Fruit fly (Drosophila melanogaster): ENCODE results near the gene RtGEF.

Gene RtGEF

DNA sequence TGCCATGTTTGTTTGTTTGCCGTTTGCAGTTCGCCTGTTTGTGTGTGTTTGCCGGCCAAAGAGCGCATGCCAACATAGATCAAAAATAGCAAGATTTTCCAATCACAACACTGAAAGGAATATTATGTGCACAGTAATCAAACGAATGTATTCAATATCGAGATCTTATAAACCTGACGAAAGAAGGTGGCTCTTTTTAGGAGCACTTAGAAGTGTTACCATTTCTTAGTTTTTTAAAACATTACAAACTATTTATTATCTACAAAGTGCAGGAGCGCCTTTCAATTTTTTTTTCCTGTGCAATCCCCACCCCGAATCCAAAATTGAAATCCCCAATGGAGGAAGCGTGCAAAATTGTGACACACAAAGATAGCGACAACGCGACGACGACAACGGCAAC lies 9.6 kb upstream of the RtGEF start:
- TF ChIP-seq CTCF (optimal IDR thresholded peaks at IDR 0.05), result no peak
- no peak for TF ChIP-seq CG8478 (optimal IDR thresholded peaks at IDR 0.05)

- TF ChIP-seq CTCF (optimal IDR thresholded peaks at IDR 0.05) (no peak), CG8478 (optimal IDR thresholded peaks at IDR 0.05) (no peak)
These were observed 8.8 kb upstream of the RtGEF start for dm6 chr2L:20341211-20341998.

DNA sequence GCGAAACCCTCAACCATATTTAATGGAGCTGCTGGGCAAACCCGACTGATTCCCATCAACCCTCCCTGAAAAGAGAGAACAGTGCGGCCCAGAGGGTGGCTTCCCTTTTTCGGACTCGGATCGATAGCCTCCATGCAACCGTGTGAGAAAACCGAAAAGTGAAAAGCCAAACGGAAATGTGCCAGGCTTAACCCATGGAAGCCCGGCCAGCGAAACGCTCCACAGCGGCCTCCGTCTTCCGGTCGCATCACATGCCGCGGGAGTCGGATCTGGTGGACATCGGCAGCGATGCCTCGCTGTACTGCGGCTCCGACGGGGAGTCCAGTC lies 8.3 kb upstream of the RtGEF start:
- TF ChIP-seq CTCF (optimal IDR thresholded peaks at IDR 0.05) (no peak), CG8478 (optimal IDR thresholded peaks at IDR 0.05) (no peak)

- TF ChIP-seq CTCF (optimal IDR thresholded peaks at IDR 0.05), result no peak
- TF ChIP-seq CG8478 (optimal IDR thresholded peaks at IDR 0.05), result no peak
These were observed 1.5 kb downstream of the RtGEF start for dm6 chr2L:20351723-20352122.

DNA sequence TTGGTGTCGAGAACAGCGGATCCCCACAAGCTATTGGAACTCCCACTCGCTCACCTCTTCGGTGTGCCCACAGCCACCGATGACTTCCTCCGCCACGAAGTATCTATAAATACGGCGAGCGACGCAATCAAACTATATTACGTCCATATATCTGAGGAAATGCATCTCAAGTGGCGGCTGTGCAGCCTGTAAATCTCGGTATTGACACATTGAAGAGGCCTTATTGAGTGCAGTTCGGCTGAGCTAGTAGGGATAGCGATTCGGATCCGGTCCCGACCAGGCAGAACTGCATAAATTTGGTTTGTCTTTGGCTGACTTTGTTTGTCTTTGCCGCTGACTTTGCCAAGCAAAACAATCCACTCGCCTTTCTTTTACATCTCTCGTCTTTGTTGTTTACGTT lies 2.0 kb downstream of the RtGEF start:
- TF ChIP-seq CG8478 (optimal IDR thresholded peaks at IDR 0.05), result no peak
- TF ChIP-seq CTCF (optimal IDR thresholded peaks at IDR 0.05), result no peak

DNA sequence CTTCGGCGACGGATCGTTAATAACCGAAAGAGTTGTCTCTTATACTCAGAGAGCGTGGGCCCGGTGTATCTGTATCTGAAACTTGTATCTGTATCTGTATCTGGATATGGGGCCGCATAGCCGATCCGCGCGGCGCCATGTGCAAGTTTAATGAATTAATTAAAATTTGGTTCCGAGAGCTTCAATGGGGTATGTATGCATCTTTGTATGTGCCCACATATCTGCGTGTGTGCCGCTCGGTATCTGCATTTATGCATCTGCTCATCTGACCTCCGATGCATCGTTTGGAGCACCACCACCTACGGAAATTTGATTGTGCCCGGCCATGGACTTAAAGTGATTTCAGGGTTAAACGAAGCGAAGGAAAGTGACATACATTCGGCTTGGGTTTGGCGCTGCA lies 2.5 kb downstream of the RtGEF start:
- TF ChIP-seq CG8478 (optimal IDR thresholded peaks at IDR 0.05), result no peak
- TF ChIP-seq CTCF (optimal IDR thresholded peaks at IDR 0.05), result no peak

DNA sequence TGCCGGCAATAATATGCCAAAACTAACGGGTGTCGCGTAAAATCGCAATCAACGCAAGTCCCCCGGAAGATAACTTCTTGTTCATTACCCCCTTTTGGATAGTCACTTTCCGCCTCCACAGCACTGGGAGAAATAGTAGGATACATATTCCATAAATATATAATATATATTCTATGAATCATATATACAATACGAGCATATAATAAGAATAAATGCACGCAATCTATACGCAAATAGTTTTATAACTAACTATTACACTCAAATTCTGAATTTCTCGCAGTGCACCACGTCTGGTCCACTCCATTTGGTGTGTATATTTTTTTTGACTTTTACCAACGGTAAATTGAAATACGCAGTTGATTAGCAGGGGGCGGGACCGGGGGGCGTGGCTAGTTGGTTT lies 19.9 kb downstream of the RtGEF start:
- TF ChIP-seq CG8478 (optimal IDR thresholded peaks at IDR 0.05), result no peak
- no peak for TF ChIP-seq CTCF (optimal IDR thresholded peaks at IDR 0.05)

DNA sequence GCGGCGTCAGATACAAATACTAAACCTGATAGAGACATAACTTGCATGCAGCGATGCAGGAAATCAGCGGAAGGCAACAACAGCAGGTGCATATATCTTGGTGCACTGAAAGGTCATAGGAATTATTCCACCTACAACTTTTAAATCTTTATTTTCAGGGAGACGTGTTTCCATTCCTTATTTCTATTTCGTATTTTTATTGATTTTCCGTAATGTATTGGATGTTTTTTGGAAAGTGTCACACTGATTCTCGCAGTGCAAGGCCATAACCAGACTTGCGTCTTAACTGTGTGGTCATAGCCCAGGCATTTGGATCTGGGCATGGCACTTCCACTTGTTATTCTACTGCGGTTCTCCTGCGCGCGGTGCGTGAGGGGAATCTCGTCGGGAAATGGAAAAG lies 21.2 kb downstream of the RtGEF start:
- TF ChIP-seq CTCF (optimal IDR thresholded peaks at IDR 0.05) (no peak), CG8478 (optimal IDR thresholded peaks at IDR 0.05) (no peak)

DNA sequence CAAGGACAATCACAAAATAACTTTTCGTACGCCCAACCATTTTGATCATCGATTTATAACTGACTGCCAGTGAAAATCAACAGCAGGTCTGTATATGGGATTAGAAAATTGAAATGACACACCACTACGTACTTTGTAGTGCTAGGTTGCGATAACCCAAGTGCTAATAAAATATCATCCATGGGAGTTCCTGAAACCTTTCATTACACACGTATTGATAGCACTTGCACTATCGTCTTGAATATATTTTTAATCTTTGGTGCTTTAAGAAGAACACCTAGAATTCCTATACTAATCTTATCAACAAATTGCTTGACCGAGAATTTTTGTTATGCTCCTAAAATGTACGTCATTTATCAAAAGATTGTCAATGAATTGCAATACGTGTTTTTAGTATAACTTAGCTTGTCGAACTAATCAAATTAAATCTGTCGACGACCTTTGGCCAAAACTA lies 23.8 kb downstream of the RtGEF start, which contains the start of gene Ugt37A1:
Ugt37A1 (minus strand) TSS at position 51 of the 454 bp plus-strand sequence.
- no peak for TF ChIP-seq CG8478 (optimal IDR thresholded peaks at IDR 0.05)
- no peak for TF ChIP-seq CTCF (optimal IDR thresholded peaks at IDR 0.05)

dm6 chr2L:20381329-20381728 lies 31.1 kb downstream of the RtGEF start:
- no peak for TF ChIP-seq CG8478 (optimal IDR thresholded peaks at IDR 0.05)
- TF ChIP-seq CTCF (optimal IDR thresholded peaks at IDR 0.05), result no peak

dm6 chr2L:20382141-20382815 lies 32.0 kb downstream of the RtGEF start, which contains the start of gene CG16798:
CG16798 (minus strand) TSS chr2L:20382356.
- no peak for TF ChIP-seq CTCF (optimal IDR thresholded peaks at IDR 0.05)
- TF ChIP-seq CG8478 (optimal IDR thresholded peaks at IDR 0.05), result no peak

DNA sequence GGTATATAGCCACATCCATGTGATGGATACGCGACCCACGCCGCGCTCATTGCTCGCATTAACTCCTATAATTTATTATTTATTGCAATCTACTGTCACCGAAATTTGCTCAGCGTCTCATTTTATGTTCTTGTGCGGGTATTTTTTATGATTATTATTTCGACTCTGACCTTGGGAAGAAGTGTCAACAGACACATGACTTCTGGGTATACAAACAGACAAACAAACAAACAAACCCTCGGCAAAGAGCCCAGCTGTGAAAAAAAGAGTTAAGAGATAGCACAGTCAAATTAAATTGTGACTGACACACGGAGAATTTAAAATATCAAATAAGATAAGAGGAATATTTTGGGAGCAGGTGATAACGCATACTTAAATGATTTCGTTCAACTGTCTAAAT lies 39.8 kb downstream of the RtGEF start:
- TF ChIP-seq CG8478 (optimal IDR thresholded peaks at IDR 0.05) (no peak), CTCF (optimal IDR thresholded peaks at IDR 0.05) (no peak)

DNA sequence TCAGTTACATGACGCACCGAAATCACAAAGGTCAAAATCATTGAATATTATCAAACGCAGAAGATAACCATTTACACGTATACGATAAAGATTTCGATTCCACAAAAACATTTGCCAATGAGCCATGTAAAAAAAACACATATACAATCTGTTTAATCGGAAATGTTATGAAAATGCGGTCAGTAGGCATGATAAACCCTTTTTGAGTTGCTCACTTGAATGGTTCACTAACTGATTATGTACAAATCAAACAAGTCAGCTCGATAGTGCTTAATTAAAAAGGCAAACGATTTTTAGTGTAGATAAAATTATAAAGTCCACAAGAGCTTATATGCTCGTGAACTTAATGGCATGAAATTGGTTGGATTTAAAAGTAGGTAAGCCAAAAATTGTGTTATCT lies 46.8 kb downstream of the RtGEF start:
- TF ChIP-seq CG8478 (optimal IDR thresholded peaks at IDR 0.05) (no peak), CTCF (optimal IDR thresholded peaks at IDR 0.05) (no peak)

- TF ChIP-seq CG8478 (optimal IDR thresholded peaks at IDR 0.05) (no peak), CTCF (optimal IDR thresholded peaks at IDR 0.05) (no peak)
These were observed 49.0 kb downstream of the RtGEF start for dm6 chr2L:20399239-20399638.

dm6 chr2L:20400875-20401274 lies 50.6 kb downstream of the RtGEF start:
- TF ChIP-seq CG8478 (optimal IDR thresholded peaks at IDR 0.05) (no peak), CTCF (optimal IDR thresholded peaks at IDR 0.05) (no peak)

dm6 chr2L:20401408-20401807 lies 51.2 kb downstream of the RtGEF start:
- TF ChIP-seq CTCF (optimal IDR thresholded peaks at IDR 0.05) (no peak), CG8478 (optimal IDR thresholded peaks at IDR 0.05) (no peak)

Data from S2 (cell line).